Fruit fly (Drosophila melanogaster) whole organism, embryonic: ENCODE measurements around the gene Tengl1.

Experiments
- Antp ChIP-seq: fragments of 200-800 bp; sonication (Bioruptor generic); optimal IDR thresholded peaks from 3 replicates; lab custom pipeline; 2016; ENCODE audit warnings: missing biosample characterization, missing genetic modification characterization
- B-H2 ChIP-seq: fragments of 200-800 bp; sonication (Bioruptor generic); optimal IDR thresholded peaks from 2 replicates; lab custom pipeline; 2018; ENCODE audit warnings: missing biosample characterization, mild to moderate bottlenecking, missing genetic modification characterization
- CG10543 ChIP-seq: fragments of 200-800 bp; sonication (Bioruptor generic); optimal IDR thresholded peaks from 3 replicates; lab custom pipeline; 2017; ENCODE audit warnings: missing biosample characterization, mild to moderate bottlenecking, missing genetic modification characterization, moderate library complexity
- CG11247 ChIP-seq: fragments of 200-800 bp; sonication (Bioruptor generic); IDR thresholded peaks from 2 replicates; pipeline ENCODE4 v1.3.6; 2022; ENCODE audit warnings: missing biosample characterization, missing genetic modification characterization
- CG13775 ChIP-seq: fragments of 200-800 bp; sonication (Bioruptor generic); optimal IDR thresholded peaks from 3 replicates; lab custom pipeline; 2017; ENCODE audit warnings: missing biosample characterization, mild to moderate bottlenecking, missing genetic modification characterization
- CG1529 ChIP-seq: fragments of 200-800 bp; sonication (Bioruptor generic); optimal IDR thresholded peaks from 3 replicates; lab custom pipeline; 2018; ENCODE audit warnings: missing biosample characterization, missing genetic modification characterization
- CG17829 ChIP-seq: fragments of 200-800 bp; optimal IDR thresholded peaks from 2 replicates; lab custom pipeline; 2019; ENCODE audit warnings: missing biosample characterization, mild to moderate bottlenecking, missing genetic modification characterization, moderate library complexity
- CG2712 ChIP-seq: fragments of 200-800 bp; optimal IDR thresholded peaks from 3 replicates; lab custom pipeline; 2019; ENCODE audit warnings: missing biosample characterization, mild to moderate bottlenecking, missing genetic modification characterization, moderate library complexity
- CG6689 ChIP-seq: fragments of 200-800 bp; sonication (Bioruptor generic); IDR thresholded peaks from 2 replicates; pipeline ENCODE4 v1.3.6; 2022; ENCODE audit warnings: missing biosample characterization, missing genetic modification characterization
- CG8281 ChIP-seq: fragments of 200-800 bp; sonication (Bioruptor generic); optimal IDR thresholded peaks from 2 replicates; lab custom pipeline; 2018; ENCODE audit warnings: missing biosample characterization, mild to moderate bottlenecking, missing genetic modification characterization, moderate library complexity
- Drgx ChIP-seq: fragments of 200-800 bp; sonication (Bioruptor generic); IDR thresholded peaks from 2 replicates; pipeline ENCODE4 v1.3.6; 2022; ENCODE audit warnings: missing biosample characterization, missing genetic modification characterization
- Hmr ChIP-seq: fragments of 200-800 bp; sonication (Bioruptor generic); optimal IDR thresholded peaks from 3 replicates; lab custom pipeline; 2017; ENCODE audit warnings: mild to moderate bottlenecking, missing biosample characterization, missing genetic modification reagents, missing genetic modification characterization
- Sin3A ChIP-seq: fragments of >200 bp; optimal IDR thresholded peaks from 2 replicates; lab custom pipeline; 2018
- abd-A ChIP-seq: fragments of 200-800 bp; sonication (Bioruptor generic); optimal IDR thresholded peaks from 3 replicates; lab custom pipeline; 2019; ENCODE audit warnings: missing biosample characterization, mild to moderate bottlenecking, missing genetic modification characterization, moderate library complexity
- ci ChIP-seq: fragments of 200-800 bp; sonication (Bioruptor generic); IDR thresholded peaks from 3 replicates; pipeline ENCODE4 v1.3.6; 2022; ENCODE audit warnings: missing biosample characterization, missing genetic modification characterization
- corto ChIP-seq: fragments of 200-800 bp; sonication (Bioruptor generic); optimal IDR thresholded peaks from 2 replicates; lab custom pipeline; 2016; ENCODE audit warnings: missing biosample characterization, mild to moderate bottlenecking, missing genetic modification characterization, moderate library complexity
- disco-r ChIP-seq: fragments of 200-800 bp; sonication (Bioruptor generic); optimal IDR thresholded peaks from 2 replicates; lab custom pipeline; 2016; ENCODE audit warnings: missing biosample characterization, missing genetic modification characterization
- nmo ChIP-seq: fragments of 200-800 bp; sonication (Bioruptor generic); optimal IDR thresholded peaks from 2 replicates; lab custom pipeline; 2018; ENCODE audit warnings: missing biosample characterization, mild to moderate bottlenecking, missing genetic modification characterization, moderate library complexity
- psq ChIP-seq: fragments of 200-800 bp; sonication (Bioruptor generic); optimal IDR thresholded peaks from 2 replicates; lab custom pipeline; 2017; ENCODE audit warnings: missing biosample characterization, missing genetic modification characterization
- schlank ChIP-seq: fragments of 200-800 bp; sonication (Bioruptor generic); optimal IDR thresholded peaks from 2 replicates; lab custom pipeline; 2018; ENCODE audit warnings: missing biosample characterization, mild to moderate bottlenecking, missing genetic modification characterization
- sd ChIP-seq: fragments of 200-800 bp; sonication (Bioruptor generic); optimal IDR thresholded peaks from 3 replicates; lab custom pipeline; 2018; ENCODE audit warnings: missing biosample characterization, mild to moderate bottlenecking, missing genetic modification characterization, moderate library complexity
- sisA ChIP-seq: fragments of 200-800 bp; sonication (Bioruptor generic); IDR thresholded peaks from 2 replicates; pipeline ENCODE4 v1.3.6; 2022; ENCODE audit warnings: missing biosample characterization, missing genetic modification characterization
- ttk ChIP-seq: fragments of 200-800 bp; sonication (Bioruptor generic); IDR thresholded peaks from 2 replicates; pipeline ENCODE4 v2.1.2; 2022; ENCODE audit warnings: missing biosample characterization, missing genetic modification characterization
- tx ChIP-seq: fragments of 200-800 bp; sonication (Bioruptor generic); optimal IDR thresholded peaks from 2 replicates; lab custom pipeline; 2016; ENCODE audit warnings: missing biosample characterization, missing genetic modification characterization

Gene Tengl1

dm6 chr2L:2192123-2192601, 48.2 kb downstream of the Tengl1 start, which contains the start of gene CG10874 (continued):
- TF ChIP-seq CG6689 (GFP tag; lab: Robert Waterston, UW) (no peak), disco-r (GFP tag; lab: Kevin White, UChicago) (no peak), Hmr (GFP tag; lab: Kevin White, UChicago) (peak; percentile 55), nmo (GFP tag; lab: Kevin White, UChicago) (peak; percentile 56), schlank (tag; lab: Kevin White, UChicago) (no peak), corto (no peak), B-H2 (peak; percentile 61), Sin3A (lab: Kevin White, UChicago) (peak; percentile 70), CG17829 (peak; percentile 36), Antp (GFP tag; lab: Kevin White, UChicago) (no peak), psq (GFP tag; lab: Kevin White, UChicago) (no peak), ttk (no peak), CG11247 (no peak)

dm6 chr2L:2191404-2191803, 49.0 kb downstream of the Tengl1 start:
- TF ChIP-seq tx (GFP tag; lab: Kevin White, UChicago) (no peak), Drgx (no peak), CG1529 (no peak), abd-A (tag; lab: Kevin White, UChicago) (peak; percentile 52), sd (tag; lab: Kevin White, UChicago) (peak; percentile 63), CG2712 (tag; lab: Kevin White, UChicago) (no peak), CG8281 (tag; lab: Kevin White, UChicago) (no peak), sisA (GFP tag; lab: Robert Waterston, UW) (no peak), CG10543 (GFP tag; lab: Kevin White, UChicago) (peak; percentile 5)
- TF ChIP-seq, all 482 proteins: peak for 3

- TF ChIP-seq ci (GFP tag; lab: Robert Waterston, UW) (0 out of 3 replicates have a peak, but pooled peaks have one; percentile 29), CG13775 (GFP tag; lab: Kevin White, UChicago) (no peak)
These were observed 49.7 kb downstream of the Tengl1 start for dm6 chr2L:2190684-2191083.
